Worm (Caenorhabditis elegans): ENCODE results near the gene lgc-32.

The lgc-32 gene

DNA sequence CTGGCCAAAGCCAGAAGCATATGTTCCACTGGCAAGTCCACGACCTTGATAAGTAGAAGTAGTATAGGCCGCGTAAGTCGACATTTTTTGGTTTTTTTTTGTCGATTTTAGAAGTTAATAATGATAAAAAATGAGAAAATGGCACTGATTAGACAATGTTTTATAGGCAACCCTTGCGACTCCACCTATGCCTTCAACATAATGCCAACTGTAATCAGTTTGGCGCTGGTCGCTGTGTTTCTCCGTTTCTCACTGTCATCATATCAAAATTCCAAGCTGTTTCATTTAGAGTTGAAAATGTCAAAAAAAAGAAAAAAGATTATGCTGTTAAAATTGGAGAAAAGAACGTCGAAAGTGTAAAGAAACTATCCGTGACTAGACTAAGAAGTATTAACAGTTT, 26.3 kb upstream of the lgc-32 start:
- TF ChIP-seq ces-1 (GFP tag; optimal IDR thresholded peaks at IDR 0.05), result no peak
- no peak for TF ChIP-seq nhr-48 (tag; optimal IDR thresholded peaks at IDR 0.05)
- peak; percentile 71 for TF ChIP-seq nhr-28 (tag; optimal IDR thresholded peaks at IDR 0.05)
- no peak for TF ChIP-seq sdz-12 (GFP tag; optimal IDR thresholded peaks at IDR 0.05)
- TF ChIP-seq rbr-2 (tag; optimal IDR thresholded peaks at IDR 0.05), result no peak
- no peak for TF ChIP-seq lin-29 (GFP tag; IDR thresholded peaks at IDR 0.05)
- peak; percentile 73 for TF ChIP-seq dve-1 (tag; optimal IDR thresholded peaks at IDR 0.05; ENCODE audit: insufficient read depth)
- peak; percentile 71 for TF ChIP-seq hlh-11 (tag; optimal IDR thresholded peaks at IDR 0.05)
- TF ChIP-seq pqm-1 (tag; optimal IDR thresholded peaks at IDR 0.05), result peak; percentile 94
- peak; percentile 24 for TF ChIP-seq nhr-6 (tag; optimal IDR thresholded peaks at IDR 0.05)
- peak; percentile 64 for TF ChIP-seq dmd-6 (GFP tag; IDR thresholded peaks at IDR 0.05)
- TF ChIP-seq daf-16 (GFP tag; optimal IDR thresholded peaks at IDR 0.05), result no peak
- peak; percentile 78 for TF ChIP-seq daf-16 (tag; optimal IDR thresholded peaks at IDR 0.05)
- TF ChIP-seq zip-11 (GFP tag; IDR thresholded peaks at IDR 0.05), result no peak
- TF ChIP-seq F44E2.7 (GFP tag; IDR thresholded peaks at IDR 0.05), result no peak
- TF ChIP-seq T20F7.1 (GFP tag; optimal IDR thresholded peaks at IDR 0.05), result peak; percentile 30
- peak; percentile 23 for TF ChIP-seq mes-2 (tag; optimal IDR thresholded peaks at IDR 0.05; ENCODE audit: poor library complexity, severe bottlenecking)
- no peak for TF ChIP-seq mxl-3 (GFP tag; optimal IDR thresholded peaks at IDR 0.05)
- TF ChIP-seq lin-1 (GFP tag; IDR thresholded peaks at IDR 0.05), result no peak
- no peak for TF ChIP-seq ztf-11 (tag; optimal IDR thresholded peaks at IDR 0.05)
- no peak for TF ChIP-seq fos-1 (tag; optimal IDR thresholded peaks at IDR 0.05)
- peak; percentile 46; the same call in 1 of the 2 replicates for TF ChIP-seq php-3 (GFP tag; IDR thresholded peaks at IDR 0.05)
- no peak for TF ChIP-seq mdt-29 (GFP tag; IDR thresholded peaks at IDR 0.05)

DNA sequence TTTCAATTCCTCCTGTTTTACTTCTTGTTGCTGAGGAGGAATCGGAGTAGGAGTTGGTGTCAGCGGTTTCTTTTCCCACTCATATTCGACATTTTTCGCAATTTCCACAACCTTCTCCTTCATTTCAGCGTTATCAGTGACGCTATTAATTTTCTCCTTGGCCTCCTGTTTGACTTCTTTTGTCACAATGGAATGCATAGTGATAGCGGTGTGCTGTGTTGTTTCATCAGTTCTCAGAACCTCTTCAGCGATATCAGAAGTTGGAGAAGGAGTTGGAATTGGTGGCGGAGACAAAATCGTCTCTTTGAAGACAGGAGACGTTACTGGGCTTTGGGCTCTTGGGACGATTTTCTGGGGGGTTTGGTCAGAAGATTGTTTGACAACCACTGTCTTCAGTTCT, 25.4 kb upstream of the lgc-32 start:
- TF ChIP-seq jun-1 (tag; optimal IDR thresholded peaks at IDR 0.05) (no peak), R02D3.7 (tag; optimal IDR thresholded peaks at IDR 0.05) (no peak), nhr-28 (tag; optimal IDR thresholded peaks at IDR 0.05) (peak; percentile 49), unc-62 (GFP tag; optimal IDR thresholded peaks at IDR 0.05 in 1 of 2) (peak in 1 of 2 experiments; percentile 80), unc-62 (tag; optimal IDR thresholded peaks at IDR 0.05) (no peak), mes-2 (tag; optimal IDR thresholded peaks at IDR 0.05; ENCODE audit: poor library complexity, severe bottlenecking) (no peak), nhr-102 (tag; optimal IDR thresholded peaks at IDR 0.05) (no peak), ceh-62 (tag; optimal IDR thresholded peaks at IDR 0.05) (no peak), dmd-6 (GFP tag; IDR thresholded peaks at IDR 0.05) (peak; percentile 41; the same call in 1 of the 2 replicates), Y48G9A.11 (GFP tag; IDR thresholded peaks at IDR 0.05) (no peak), zip-11 (GFP tag; IDR thresholded peaks at IDR 0.05) (no peak), pqm-1 (tag; optimal IDR thresholded peaks at IDR 0.05) (peak; percentile 94), nhr-76 (tag; optimal IDR thresholded peaks at IDR 0.05) (no peak), dve-1 (tag; optimal IDR thresholded peaks at IDR 0.05; ENCODE audit: insufficient read depth) (peak; percentile 23), hlh-11 (tag; optimal IDR thresholded peaks at IDR 0.05) (peak; percentile 53), sdz-12 (GFP tag; optimal IDR thresholded peaks at IDR 0.05) (no peak), daf-16 (GFP tag; optimal IDR thresholded peaks at IDR 0.05) (no peak), daf-16 (tag; optimal IDR thresholded peaks at IDR 0.05) (peak; percentile 4)

DNA sequence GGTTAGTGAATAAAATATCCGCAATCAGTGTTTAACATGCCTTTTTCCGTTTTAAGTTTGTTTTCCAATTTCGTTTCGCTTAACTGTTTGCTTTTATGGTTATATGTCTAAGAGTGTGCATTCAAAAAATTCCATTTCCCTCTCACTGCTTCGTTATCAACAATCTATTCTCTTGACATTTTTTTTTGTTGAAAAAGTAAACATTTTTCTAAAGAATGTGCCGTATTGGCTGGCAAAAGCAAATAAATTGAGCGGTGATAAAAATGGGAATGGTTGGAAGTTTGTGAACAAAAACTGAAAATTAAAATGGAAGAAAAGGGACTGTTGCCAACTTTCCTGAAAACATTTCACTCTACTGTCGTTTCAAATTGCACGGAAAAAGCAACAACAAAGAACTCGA, 20.3 kb upstream of the lgc-32 start:
- TF ChIP-seq daf-16 (GFP tag; optimal IDR thresholded peaks at IDR 0.05) (no peak), daf-16 (tag; optimal IDR thresholded peaks at IDR 0.05) (peak; percentile 91), lin-13 (GFP tag; optimal IDR thresholded peaks at IDR 0.05) (no peak), ama-1 (optimal IDR thresholded peaks at IDR 0.05) (no peak), nhr-77 (tag; optimal IDR thresholded peaks at IDR 0.05) (peak; percentile 6), nhr-10 (tag; optimal IDR thresholded peaks at IDR 0.05) (no peak), F49E8.2 (tag; optimal IDR thresholded peaks at IDR 0.05; ENCODE audit: borderline replicate concordance) (no peak), mep-1 (tag; optimal IDR thresholded peaks at IDR 0.05) (peak; percentile 36), daf-12 (tag; optimal IDR thresholded peaks at IDR 0.05) (no peak), hlh-11 (tag; optimal IDR thresholded peaks at IDR 0.05) (peak; percentile 35), dve-1 (tag; optimal IDR thresholded peaks at IDR 0.05; ENCODE audit: insufficient read depth) (peak; percentile 77), mdt-29 (GFP tag; IDR thresholded peaks at IDR 0.05) (no peak), aha-1 (tag) (peak; percentile 19), pqm-1 (tag; optimal IDR thresholded peaks at IDR 0.05) (peak; percentile 89), php-3 (GFP tag; IDR thresholded peaks at IDR 0.05) (peak; percentile 52; the same call in 1 of the 2 replicates), rbr-2 (tag; optimal IDR thresholded peaks at IDR 0.05) (no peak), nhr-11 (tag; optimal IDR thresholded peaks at IDR 0.05) (no peak), nhr-28 (tag; optimal IDR thresholded peaks at IDR 0.05) (peak; percentile 35), Y75B8A.6 (GFP tag; IDR thresholded peaks at IDR 0.05) (no peak), dmd-6 (GFP tag; IDR thresholded peaks at IDR 0.05) (peak; percentile 43; the same call in 1 of the 2 replicates), nhr-76 (tag; optimal IDR thresholded peaks at IDR 0.05) (no peak)
